Fruit fly (Drosophila melanogaster) whole organism, embryonic: Measurements from ENCODE around the gene CG4009.

ENCODE experiments used
- Adf1 ChIP-seq: fragments of 200-800 bp; sonication (Bioruptor generic); IDR thresholded peaks from 2 replicates; pipeline ENCODE4 v1.3.6; 2022; ENCODE audit warnings: missing biosample characterization, missing genetic modification characterization
- Awh ChIP-seq: fragments of 200-800 bp; sonication (Bioruptor generic); IDR thresholded peaks from 2 replicates; pipeline ENCODE4, ENCODE4 v1.3.6; 2022; ENCODE audit warnings: missing biosample characterization, missing genetic modification characterization
- B-H2 ChIP-seq: fragments of 200-800 bp; sonication (Bioruptor generic); optimal IDR thresholded peaks from 2 replicates; lab custom pipeline; 2018; ENCODE audit warnings: missing biosample characterization, mild to moderate bottlenecking, missing genetic modification characterization
- CG10147 ChIP-seq: fragments of 200-800 bp; sonication (Bioruptor generic); optimal IDR thresholded peaks from 2 replicates; lab custom pipeline; 2019; ENCODE audit warnings: missing biosample characterization, mild to moderate bottlenecking, missing genetic modification characterization, moderate library complexity
- CG10274 ChIP-seq: fragments of 200-800 bp; sonication (Bioruptor generic); optimal IDR thresholded peaks from 3 replicates; lab custom pipeline; 2017; ENCODE audit warnings: missing biosample characterization, mild to moderate bottlenecking, missing genetic modification characterization
- CG10321 ChIP-seq: fragments of 200-800 bp; sonication (Bioruptor generic); IDR thresholded peaks from 2 replicates; pipeline ENCODE4 v1.3.6; 2022; ENCODE audit warnings: missing biosample characterization, missing genetic modification characterization
- CG10366 ChIP-seq: fragments of 200-800 bp; sonication (Bioruptor generic); IDR thresholded peaks from 2 replicates; pipeline ENCODE4 v1.3.6; 2022; ENCODE audit warnings: missing biosample characterization, missing genetic modification characterization
- CG13287 ChIP-seq: fragments of 200-800 bp; sonication (Bioruptor generic); IDR thresholded peaks from 2 replicates; pipeline ENCODE4 v1.3.6; 2022; ENCODE audit warnings: missing biosample characterization, missing genetic modification characterization; ENCODE audit not compliant: partially characterized antibody
- CG14965 ChIP-seq: fragments of 200-800 bp; sonication (Bioruptor generic); optimal IDR thresholded peaks from 2 replicates; lab custom pipeline; 2016; ENCODE audit warnings: missing biosample characterization, missing genetic modification characterization, borderline replicate concordance
- CG15514 ChIP-seq: fragments of 200-800 bp; sonication (Bioruptor generic); optimal IDR thresholded peaks from 3 replicates; lab custom pipeline; 2017; ENCODE audit warnings: missing biosample characterization, missing genetic modification characterization, mild to moderate bottlenecking, moderate library complexity, missing genetic modification reagents
- CG16813 ChIP-seq: fragments of 200-800 bp; sonication (Bioruptor generic); IDR thresholded peaks from 3 replicates; pipeline ENCODE4 v1.3.6; 2022; ENCODE audit warnings: missing biosample characterization, missing genetic modification characterization; ENCODE audit not compliant: partially characterized antibody
- CG2120 ChIP-seq: fragments of 200-800 bp; sonication (Bioruptor generic); optimal IDR thresholded peaks from 3 replicates; lab custom pipeline; 2016; ENCODE audit warnings: missing biosample characterization, missing genetic modification characterization
- CG2129 ChIP-seq: fragments of 200-800 bp; sonication (Bioruptor generic); IDR thresholded peaks from 2 replicates; pipeline ENCODE4 v1.3.6; 2022; ENCODE audit warnings: missing biosample characterization, missing genetic modification characterization; ENCODE audit not compliant: partially characterized antibody
- CG2199 ChIP-seq: fragments of 200-800 bp; sonication (Bioruptor generic); IDR thresholded peaks from 3 replicates; pipeline ENCODE4 v1.3.6; 2022; ENCODE audit warnings: missing biosample characterization, missing genetic modification characterization
- CG30020 ChIP-seq: fragments of 200-800 bp; optimal IDR thresholded peaks from 2 replicates; lab custom pipeline; 2019; ENCODE audit warnings: missing biosample characterization, mild to moderate bottlenecking, missing genetic modification characterization, moderate library complexity
- CG34224 ChIP-seq: fragments of 200-800 bp; sonication (Bioruptor generic); IDR thresholded peaks from 3 replicates; pipeline ENCODE4 v1.3.6; 2022; ENCODE audit warnings: missing biosample characterization, missing genetic modification characterization; ENCODE audit not compliant: partially characterized antibody
- CG4360 ChIP-seq: fragments of 200-800 bp; sonication (Bioruptor generic); IDR thresholded peaks from 2 replicates; pipeline ENCODE4 v1.3.6; 2022; ENCODE audit warnings: missing biosample characterization, missing genetic modification characterization
- CG6175 ChIP-seq: fragments of 200-800 bp; sonication (Bioruptor generic); IDR thresholded peaks from 3 replicates; pipeline ENCODE4 v1.3.6; 2022; ENCODE audit warnings: missing biosample characterization, missing genetic modification characterization
- CG6683 ChIP-seq: fragments of 200-800 bp; sonication (Bioruptor generic); optimal IDR thresholded peaks from 2 replicates; lab custom pipeline; 2017; ENCODE audit warnings: missing biosample characterization, mild to moderate bottlenecking, missing genetic modification characterization, missing genetic modification reagents
- CG8388 ChIP-seq: fragments of 200-800 bp; sonication (Bioruptor generic); optimal IDR thresholded peaks from 2 replicates; lab custom pipeline; 2019; ENCODE audit warnings: missing biosample characterization, mild to moderate bottlenecking, missing genetic modification characterization, moderate library complexity
- CG9797 ChIP-seq: fragments of 200-800 bp; sonication (Bioruptor generic); optimal IDR thresholded peaks from 3 replicates; lab custom pipeline; 2018; ENCODE audit warnings: missing biosample characterization, mild to moderate bottlenecking, missing genetic modification characterization
- Dad ChIP-seq: fragments of 200-800 bp; sonication (Bioruptor generic); optimal IDR thresholded peaks from 3 replicates; lab custom pipeline; 2016; ENCODE audit warnings: missing biosample characterization, missing genetic modification characterization
- E2f2 ChIP-seq: fragments of 200-800 bp; sonication (Bioruptor generic); IDR thresholded peaks from 2 replicates; pipeline ENCODE4 v1.3.6; 2022; ENCODE audit warnings: missing biosample characterization, missing genetic modification characterization
- ERR ChIP-seq: fragments of 200-800 bp; sonication (Bioruptor generic); optimal IDR thresholded peaks from 2 replicates; lab custom pipeline; 2016; ENCODE audit warnings: missing biosample characterization, missing genetic modification characterization
- H2.0 ChIP-seq: fragments of 200-800 bp; sonication (Bioruptor generic); IDR thresholded peaks from 2 replicates; pipeline ENCODE4 v1.3.6; 2022; ENCODE audit warnings: missing biosample characterization, missing genetic modification characterization
- Lhr ChIP-seq: fragments of 200-800 bp; sonication (Bioruptor generic); optimal IDR thresholded peaks from 3 replicates; lab custom pipeline; 2017; ENCODE audit warnings: mild to moderate bottlenecking, missing biosample characterization, missing genetic modification reagents, missing genetic modification characterization
- Meics ChIP-seq: fragments of 200-800 bp; sonication (Bioruptor generic); optimal IDR thresholded peaks from 2 replicates; lab custom pipeline; 2017; ENCODE audit warnings: missing biosample characterization, mild to moderate bottlenecking, missing genetic modification characterization
- Nf-YC ChIP-seq: fragments of 200-800 bp; optimal IDR thresholded peaks from 3 replicates; lab custom pipeline; 2019; ENCODE audit warnings: missing biosample characterization, mild to moderate bottlenecking, missing genetic modification characterization, moderate library complexity
- Rx ChIP-seq: fragments of 200-800 bp; sonication (Bioruptor generic); IDR thresholded peaks from 2 replicates; pipeline ENCODE4 v1.3.6; 2022; ENCODE audit warnings: missing biosample characterization, missing genetic modification characterization
- Side ChIP-seq: fragments of 200-800 bp; sonication (Bioruptor generic); optimal IDR thresholded peaks from 2 replicates; lab custom pipeline; 2016; ENCODE audit warnings: missing biosample characterization, missing genetic modification characterization
- abd-A ChIP-seq: fragments of 200-800 bp; sonication (Bioruptor generic); optimal IDR thresholded peaks from 3 replicates; lab custom pipeline; 2019; ENCODE audit warnings: missing biosample characterization, mild to moderate bottlenecking, missing genetic modification characterization, moderate library complexity
- az2 ChIP-seq: fragments of 200-800 bp; sonication (Bioruptor generic); optimal IDR thresholded peaks from 3 replicates; lab custom pipeline; 2016; ENCODE audit warnings: missing biosample characterization, missing genetic modification characterization
- corto ChIP-seq: fragments of 200-800 bp; sonication (Bioruptor generic); optimal IDR thresholded peaks from 2 replicates; lab custom pipeline; 2016; ENCODE audit warnings: missing biosample characterization, mild to moderate bottlenecking, missing genetic modification characterization, moderate library complexity
- da ChIP-seq: fragments of 200-800 bp; sonication (Bioruptor generic); optimal IDR thresholded peaks from 2 replicates; lab custom pipeline; 2016; ENCODE audit warnings: missing biosample characterization, missing genetic modification characterization
- eve ChIP-seq, 2 experiments: fragments of >200 bp; optimal IDR thresholded peaks; 2 replicates each; lab custom pipeline; 2017; ENCODE audit warnings: missing biosample characterization in 2 of 2, missing genetic modification characterization in 2 of 2
- fd102C ChIP-seq: fragments of 200-800 bp; sonication (Bioruptor generic); optimal IDR thresholded peaks from 2 replicates; lab custom pipeline; 2018; ENCODE audit warnings: missing biosample characterization, mild to moderate bottlenecking, missing genetic modification characterization, moderate library complexity
- fd64A ChIP-seq: fragments of 200-800 bp; sonication (Bioruptor generic); optimal IDR thresholded peaks from 3 replicates; lab custom pipeline; 2018; ENCODE audit warnings: missing biosample characterization, mild to moderate bottlenecking, missing genetic modification characterization
- ftz-f1 ChIP-seq: fragments of 200-800 bp; sonication (Bioruptor generic); optimal IDR thresholded peaks from 2 replicates; lab custom pipeline; 2016; ENCODE audit warnings: missing biosample characterization, missing genetic modification characterization
- gem ChIP-seq: fragments of 200-800 bp; sonication (Bioruptor generic); optimal IDR thresholded peaks from 2 replicates; lab custom pipeline; 2019; ENCODE audit warnings: missing biosample characterization, mild to moderate bottlenecking, missing genetic modification characterization, moderate library complexity
- gfzf ChIP-seq: fragments of 200-800 bp; sonication (Bioruptor generic); optimal IDR thresholded peaks from 2 replicates; lab custom pipeline; 2016; ENCODE audit warnings: missing biosample characterization, mild to moderate bottlenecking, missing genetic modification characterization, moderate library complexity
- ind ChIP-seq: fragments of 200-800 bp; sonication (Bioruptor generic); optimal IDR thresholded peaks from 3 replicates; lab custom pipeline; 2016; ENCODE audit warnings: missing biosample characterization, missing genetic modification characterization
- onecut ChIP-seq: fragments of 200-800 bp; sonication (Bioruptor generic); IDR thresholded peaks from 2 replicates; pipeline ENCODE4 v1.3.6; 2022; ENCODE audit warnings: missing biosample characterization, missing genetic modification characterization
- phol ChIP-seq: fragments of 200-800 bp; sonication (Bioruptor generic); optimal IDR thresholded peaks from 3 replicates; lab custom pipeline; 2018; ENCODE audit warnings: missing biosample characterization, mild to moderate bottlenecking, missing genetic modification characterization, moderate library complexity
- ranshi ChIP-seq: fragments of 200-800 bp; sonication (Bioruptor generic); IDR thresholded peaks from 2 replicates; pipeline ENCODE4 v1.3.6; 2022; ENCODE audit warnings: missing biosample characterization, missing genetic modification characterization
- ro ChIP-seq: fragments of 200-800 bp; sonication (Bioruptor generic); IDR thresholded peaks from 2 replicates; pipeline ENCODE4 v1.3.6; 2022; ENCODE audit warnings: missing biosample characterization, missing genetic modification characterization
- scrt ChIP-seq: fragments of 200-800 bp; sonication (Bioruptor generic); optimal IDR thresholded peaks from 2 replicates; lab custom pipeline; 2018; ENCODE audit warnings: missing biosample characterization, mild to moderate bottlenecking, missing genetic modification characterization, moderate library complexity
- sna ChIP-seq: fragments of 200-800 bp; sonication (Bioruptor generic); IDR thresholded peaks from 2 replicates; pipeline ENCODE4 v1.3.6; 2022; ENCODE audit warnings: missing biosample characterization, missing genetic modification characterization; ENCODE audit not compliant: partially characterized antibody
- so ChIP-seq: fragments of 200-800 bp; sonication (Bioruptor generic); IDR thresholded peaks from 3 replicates; pipeline ENCODE4 v1.3.6; 2022; ENCODE audit warnings: missing biosample characterization, missing genetic modification characterization
- tgo ChIP-seq: fragments of 200-800 bp; sonication (Bioruptor generic); IDR thresholded peaks from 3 replicates; pipeline ENCODE4 v1.3.6; 2022; ENCODE audit warnings: missing biosample characterization, missing genetic modification characterization
- unpg ChIP-seq: fragments of 200-800 bp; sonication (Bioruptor generic); optimal IDR thresholded peaks from 3 replicates; lab custom pipeline; 2018; ENCODE audit warnings: missing biosample characterization, mild to moderate bottlenecking, missing genetic modification characterization, moderate library complexity
- wor ChIP-seq: fragments of 200-800 bp; sonication (Bioruptor generic); IDR thresholded peaks from 2 replicates; pipeline ENCODE4 v1.3.6; 2022; ENCODE audit warnings: missing biosample characterization, missing genetic modification characterization

The CG4009 gene

dm6 chr3R:17020956-17021355, 14.9 kb downstream of the CG4009 start, which contains the start of gene Adsl (continued):
- TF ChIP-seq CG6683 (GFP tag; lab: Kevin White, UChicago): no peak
- no peak for TF ChIP-seq Awh (GFP tag; lab: Robert Waterston, UW)
- TF ChIP-seq gfzf: peak; percentile 78
- TF ChIP-seq CG9797 (GFP tag; lab: Kevin White, UChicago): peak; percentile 86
- peak; percentile 61 for TF ChIP-seq onecut
- TF ChIP-seq az2 (GFP tag; lab: Kevin White, UChicago): peak; percentile 32
- no peak for TF ChIP-seq wor (GFP tag; lab: Robert Waterston, UW)
- no peak for TF ChIP-seq CG2129
- TF ChIP-seq CG13287 (GFP tag; lab: Robert Waterston, UW): peak; percentile 60; the same call in 1 of the 2 replicates
- no peak for TF ChIP-seq Adf1
- TF ChIP-seq ind (GFP tag; lab: Kevin White, UChicago): no peak
- peak; percentile 12 for TF ChIP-seq da
- TF ChIP-seq Nf-YC: no peak
- no peak for TF ChIP-seq B-H2 (GFP tag; lab: Kevin White, UChicago)
- TF ChIP-seq CG10274 (GFP tag; lab: Kevin White, UChicago): peak; percentile 34
- TF ChIP-seq gem (tag; lab: Kevin White, UChicago): no peak
- TF ChIP-seq CG30020: no peak
- no peak for TF ChIP-seq CG14965 (GFP tag; lab: Kevin White, UChicago)
- TF ChIP-seq eve (GFP tag; optimal IDR thresholded peaks at IDR 0.05; lab: Kevin White, UChicago): no peak
- TF ChIP-seq Dad (GFP tag; lab: Kevin White, UChicago): peak; percentile 33
- peak; percentile 68 for TF ChIP-seq E2f2 (GFP tag; lab: Robert Waterston, UW)
- peak; percentile 72 for TF ChIP-seq fd64A (GFP tag; lab: Kevin White, UChicago)
- TF ChIP-seq CG34224 (GFP tag; lab: Robert Waterston, UW): peak; percentile 43; the same call in 2 of the 3 replicates
- no peak for TF ChIP-seq CG16813
- no peak for TF ChIP-seq ro (GFP tag; lab: Robert Waterston, UW)
- no peak for TF ChIP-seq abd-A (tag; lab: Kevin White, UChicago)
- TF ChIP-seq ftz-f1 (GFP tag; lab: Kevin White, UChicago): no peak
- TF ChIP-seq CG4360: no peak
- 0 out of 3 replicates have a peak, but pooled peaks have one; percentile 32 for TF ChIP-seq so (GFP tag; lab: Robert Waterston, UW)
- TF ChIP-seq CG15514 (GFP tag; lab: Kevin White, UChicago): peak; percentile 96
- TF ChIP-seq tgo (GFP tag; lab: Robert Waterston, UW): peak; percentile 19; the same call in 1 of the 3 replicates
- no peak for TF ChIP-seq CG6175 (GFP tag; lab: Robert Waterston, UW)
- TF ChIP-seq fd102C (GFP tag; lab: Kevin White, UChicago): peak; percentile 60
- TF ChIP-seq corto (GFP tag; lab: Kevin White, UChicago): no peak
- peak; percentile 90 for TF ChIP-seq scrt
- TF ChIP-seq Meics: peak; percentile 83
- no peak for TF ChIP-seq CG2120 (GFP tag; lab: Kevin White, UChicago)
- no peak for TF ChIP-seq H2.0 (GFP tag; lab: Robert Waterston, UW)
- TF ChIP-seq Lhr (GFP tag; lab: Kevin White, UChicago): peak; percentile 65
- TF ChIP-seq unpg (GFP tag; lab: Kevin White, UChicago): no peak
- no peak for TF ChIP-seq CG10147 (GFP tag; lab: Kevin White, UChicago)
- TF ChIP-seq Side: peak; percentile 20
- peak; percentile 77 for TF ChIP-seq phol (tag; lab: Kevin White, UChicago)
- TF ChIP-seq CG2199: no peak
- no peak for TF ChIP-seq ERR (GFP tag; lab: Kevin White, UChicago)
- TF ChIP-seq ranshi: no peak; the same call in 1 of the 2 replicates
- TF ChIP-seq sna (GFP tag; lab: Robert Waterston, UW): no peak
- TF ChIP-seq CG10366 (GFP tag; lab: Robert Waterston, UW): no peak; the same call in 1 of the 2 replicates
- no peak for TF ChIP-seq Rx
- no peak for TF ChIP-seq CG8388 (GFP tag; lab: Kevin White, UChicago)
- peak; percentile 37; the same call in 1 of the 2 replicates for TF ChIP-seq CG10321
